Fruit fly (Drosophila melanogaster): ENCODE data around the gene CG14104.

DNA sequence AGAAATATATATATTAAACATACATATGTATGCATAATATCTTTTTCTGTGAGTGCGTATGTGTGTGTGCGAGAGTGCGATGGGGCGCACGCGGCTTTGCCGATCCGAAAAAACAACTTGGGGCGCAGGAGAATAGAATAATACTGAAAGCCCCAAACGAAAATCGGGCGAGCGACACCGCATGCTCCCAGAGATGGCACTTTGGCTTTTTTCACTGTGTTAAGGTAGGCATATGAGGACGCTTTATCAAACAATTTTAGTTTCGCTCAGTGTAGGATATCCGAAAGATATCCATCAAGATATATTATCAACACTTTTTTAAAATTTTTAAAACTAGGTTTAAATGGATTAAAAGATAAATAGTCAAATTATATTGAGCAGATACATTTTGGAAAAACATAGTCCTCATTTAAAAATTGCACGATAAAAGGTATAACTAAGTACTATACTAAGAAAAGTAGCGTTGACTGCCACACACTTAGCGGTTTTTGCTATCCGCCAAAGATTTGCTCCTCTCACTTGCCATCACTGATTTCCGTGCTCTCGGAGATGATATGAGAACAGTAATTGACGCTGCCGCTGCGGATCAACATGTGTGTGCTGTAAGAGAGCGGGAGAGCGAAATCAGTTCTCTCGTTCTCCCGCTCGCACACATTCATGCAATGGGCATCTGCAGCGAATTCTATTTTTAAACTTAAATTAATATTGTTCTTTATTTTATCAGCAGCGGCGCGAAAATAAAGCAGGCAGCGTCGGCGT lies 15.9 kb downstream of the CG14104 start:
- TF ChIP-seq CTCF (optimal IDR thresholded peaks at IDR 0.05) (no peak), CG8478 (optimal IDR thresholded peaks at IDR 0.05) (no peak)
